Worm (Caenorhabditis elegans) whole organism, L2 larva: Measurements from ENCODE around the gene srp-8.
A peak's percentile ranks its signal among the peaks of the same experiment; 100 is the strongest.

Experiments
- C34F6.9 ChIP-seq: fragments of 150-350 bp; optimal IDR thresholded peaks from 2 replicates; lab custom pipeline; 2014; ENCODE audit warnings: missing biosample characterization, missing genetic modification characterization
- F13H6.1 ChIP-seq: sonication (generic microtip); optimal IDR thresholded peaks from 2 replicates; lab custom pipeline; 2016; ENCODE audit warnings: missing genetic modification characterization, missing compliant biosample characterization
- R02D3.7 ChIP-seq: fragments of 150-350 bp; optimal IDR thresholded peaks from 2 replicates; lab custom pipeline; 2014; ENCODE audit warnings: missing biosample characterization, missing genetic modification characterization
- Y55F3AM.14 ChIP-seq: fragments of 200-800 bp; sonication (Bioruptor generic); optimal IDR thresholded peaks from 2 replicates; lab custom pipeline; 2018; ENCODE audit warnings: mild to moderate bottlenecking, missing genetic modification characterization, missing compliant biosample characterization
- ZK546.5 ChIP-seq: sonication (generic microtip); optimal IDR thresholded peaks from 2 replicates; lab custom pipeline; 2017; ENCODE audit warnings: missing biosample characterization, missing genetic modification characterization
- alr-1 ChIP-seq: fragments of 150-350 bp; optimal IDR thresholded peaks from 2 replicates; lab custom pipeline; 2014; ENCODE audit warnings: missing biosample characterization, missing genetic modification characterization
- aly-2 ChIP-seq: fragments of 150-350 bp; optimal IDR thresholded peaks from 2 replicates; lab custom pipeline; 2014; ENCODE audit warnings: missing biosample characterization, missing genetic modification characterization
- ama-1 ChIP-seq: fragments of 150-350 bp; optimal IDR thresholded peaks from 2 replicates; lab custom pipeline; 2018; ENCODE audit warnings: inconsistent platforms
- blmp-1 ChIP-seq: sonication (generic microtip); optimal IDR thresholded peaks from 2 replicates; lab custom pipeline; 2017; ENCODE audit warnings: missing genetic modification characterization, mild to moderate bottlenecking, missing compliant biosample characterization, antibody characterized with exemption, moderate library complexity; ENCODE audit not compliant: insufficient read depth
- ceh-16 ChIP-seq: fragments of 150-350 bp; optimal IDR thresholded peaks from 2 replicates; lab custom pipeline; 2014; ENCODE audit warnings: missing biosample characterization, missing genetic modification characterization
- ceh-82 ChIP-seq: fragments of 150-350 bp; optimal IDR thresholded peaks from 2 replicates; lab custom pipeline; 2014; ENCODE audit warnings: missing biosample characterization, missing genetic modification characterization
- crh-2 ChIP-seq: sonication (generic microtip); optimal IDR thresholded peaks from 2 replicates; lab custom pipeline; 2017; ENCODE audit warnings: missing biosample characterization, missing genetic modification characterization
- dmd-4 ChIP-seq: sonication (generic microtip); optimal IDR thresholded peaks from 2 replicates; lab custom pipeline; 2017; ENCODE audit warnings: missing biosample characterization, missing genetic modification characterization
- egl-27 ChIP-seq: sonication (generic microtip); optimal IDR thresholded peaks from 3 replicates; lab custom pipeline; 2017; ENCODE audit warnings: missing biosample characterization, missing genetic modification reagents, missing genetic modification characterization
- elt-1 ChIP-seq: fragments of 150-350 bp; optimal IDR thresholded peaks from 2 replicates; lab custom pipeline; 2014; ENCODE audit warnings: missing biosample characterization, missing genetic modification characterization
- elt-3 ChIP-seq: sonication (generic microtip); optimal IDR thresholded peaks from 2 replicates; lab custom pipeline; 2017; ENCODE audit warnings: missing biosample characterization, missing genetic modification characterization
- fos-1 ChIP-seq: fragments of 150-350 bp; optimal IDR thresholded peaks from 2 replicates; lab custom pipeline; 2014; ENCODE audit warnings: missing biosample characterization, missing genetic modification characterization
- gmeb-1 ChIP-seq: fragments of 150-350 bp; optimal IDR thresholded peaks from 2 replicates; lab custom pipeline; 2014; ENCODE audit warnings: missing biosample characterization, missing genetic modification characterization
- lin-11 ChIP-seq: fragments of 150-350 bp; sonication (generic microtip); optimal IDR thresholded peaks from 2 replicates; lab custom pipeline; 2014; ENCODE audit warnings: missing biosample characterization, missing genetic modification characterization, inconsistent platforms, mixed read lengths
- lin-13 ChIP-seq: fragments of 150-350 bp; optimal IDR thresholded peaks from 2 replicates; lab custom pipeline; 2014; ENCODE audit warnings: missing biosample characterization, missing genetic modification reagents, missing genetic modification characterization
- lin-39 ChIP-seq: fragments of 150-350 bp; optimal IDR thresholded peaks from 2 replicates; lab custom pipeline; 2014; ENCODE audit warnings: missing biosample characterization, missing genetic modification reagents, missing genetic modification characterization
- lsy-2 ChIP-seq, 2 experiments: fragments of 150-350 bp in 1 of 2; sonication (generic microtip) in 1 of 2; optimal IDR thresholded peaks; 2 replicates each; lab custom pipeline; 2014 to 2017; ENCODE audit warnings: missing biosample characterization in 2 of 2, missing genetic modification characterization in 2 of 2
- mab-5 ChIP-seq: fragments of 150-350 bp; optimal IDR thresholded peaks from 2 replicates; lab custom pipeline; 2014; ENCODE audit warnings: missing biosample characterization, missing genetic modification characterization
- mbf-1 ChIP-seq: sonication (generic microtip); optimal IDR thresholded peaks from 2 replicates; lab custom pipeline; 2017; ENCODE audit warnings: missing biosample characterization, missing genetic modification characterization
- mdl-1 ChIP-seq, 2 experiments: fragments of 150-350 bp in 1 of 2; sonication (generic microtip) in 1 of 2; optimal IDR thresholded peaks; 2 replicates each; lab custom pipeline; 2017; ENCODE audit warnings: missing biosample characterization in 2 of 2, missing genetic modification characterization in 2 of 2
- nhr-10 ChIP-seq: sonication (generic microtip); optimal IDR thresholded peaks from 2 replicates; lab custom pipeline; 2017; ENCODE audit warnings: missing biosample characterization, missing genetic modification characterization
- nhr-11 ChIP-seq: fragments of 150-350 bp; optimal IDR thresholded peaks from 2 replicates; lab custom pipeline; 2014; ENCODE audit warnings: missing biosample characterization, missing genetic modification characterization
- nhr-12 ChIP-seq: fragments of 150-350 bp; optimal IDR thresholded peaks from 2 replicates; lab custom pipeline; 2014; ENCODE audit warnings: missing biosample characterization, missing genetic modification characterization
- nhr-129 ChIP-seq: fragments of 150-350 bp; optimal IDR thresholded peaks from 2 replicates; lab custom pipeline; 2014; ENCODE audit warnings: missing biosample characterization, missing genetic modification characterization
- nhr-21 ChIP-seq: fragments of 150-350 bp; optimal IDR thresholded peaks from 2 replicates; lab custom pipeline; 2014; ENCODE audit warnings: missing biosample characterization, missing genetic modification characterization
- nhr-23 ChIP-seq: fragments of 150-350 bp; optimal IDR thresholded peaks from 2 replicates; lab custom pipeline; 2014; ENCODE audit warnings: missing biosample characterization, missing genetic modification reagents, missing genetic modification characterization
- nhr-237 ChIP-seq: fragments of 150-350 bp; optimal IDR thresholded peaks from 2 replicates; lab custom pipeline; 2014; ENCODE audit warnings: missing biosample characterization, missing genetic modification characterization
- nhr-25 ChIP-seq: fragments of 150-350 bp; sonication (generic microtip); optimal IDR thresholded peaks from 3 replicates; lab custom pipeline; 2014; ENCODE audit warnings: missing biosample characterization, missing genetic modification characterization
- nhr-6 ChIP-seq: fragments of 150-350 bp; optimal IDR thresholded peaks from 2 replicates; lab custom pipeline; 2014; ENCODE audit warnings: missing biosample characterization, missing genetic modification characterization
- nhr-77 ChIP-seq: fragments of 150-350 bp; optimal IDR thresholded peaks from 2 replicates; lab custom pipeline; 2014; ENCODE audit warnings: missing biosample characterization, missing genetic modification characterization
- peb-1 ChIP-seq: fragments of 150-350 bp; optimal IDR thresholded peaks from 2 replicates; lab custom pipeline; 2014; ENCODE audit warnings: missing biosample characterization, missing genetic modification characterization
- sem-4 ChIP-seq: fragments of 150-350 bp; optimal IDR thresholded peaks from 2 replicates; lab custom pipeline; 2014; ENCODE audit warnings: missing biosample characterization, missing genetic modification reagents, missing genetic modification characterization
- skn-1 ChIP-seq: sonication (generic microtip); optimal IDR thresholded peaks from 2 replicates; lab custom pipeline; 2017; ENCODE audit warnings: missing biosample characterization, missing genetic modification characterization
- sma-3 ChIP-seq: sonication (generic microtip); optimal IDR thresholded peaks from 2 replicates; lab custom pipeline; 2016; ENCODE audit warnings: missing genetic modification reagents, missing genetic modification characterization, missing compliant biosample characterization
- sma-9 ChIP-seq, 2 experiments: fragments of 150-350 bp in 1 of 2; sonication (generic microtip) in 1 of 2; optimal IDR thresholded peaks; 2 replicates each; lab custom pipeline; 2014 to 2016; ENCODE audit warnings: missing genetic modification characterization in 2 of 2, mild to moderate bottlenecking in 1 of 2, missing biosample characterization in 1 of 2, missing compliant biosample characterization in 1 of 2, missing genetic modification reagents in 1 of 2, moderate library complexity in 1 of 2
- snpc-4 ChIP-seq: fragments of 150-350 bp; optimal IDR thresholded peaks from 2 replicates; lab custom pipeline; 2014; ENCODE audit warnings: missing biosample characterization, missing genetic modification characterization
- unc-39 ChIP-seq: fragments of 150-350 bp; optimal IDR thresholded peaks from 2 replicates; lab custom pipeline; 2014; ENCODE audit warnings: missing biosample characterization, missing genetic modification characterization
- unc-55 ChIP-seq: fragments of 150-350 bp; sonication (generic microtip); optimal IDR thresholded peaks from 3 replicates; lab custom pipeline; 2014; ENCODE audit warnings: missing biosample characterization, missing genetic modification reagents, missing genetic modification characterization
- unc-62 ChIP-seq: fragments of 150-350 bp; optimal IDR thresholded peaks from 2 replicates; lab custom pipeline; 2014; ENCODE audit warnings: missing biosample characterization, missing genetic modification reagents, missing genetic modification characterization
- zag-1 ChIP-seq: fragments of 150-350 bp; optimal IDR thresholded peaks from 2 replicates; lab custom pipeline; 2014; ENCODE audit warnings: missing biosample characterization, missing genetic modification characterization
- ztf-1 ChIP-seq: fragments of 200-800 bp; sonication (Bioruptor generic); conservative IDR thresholded peaks from 2 replicates; pipeline ENCODE4 v1.3.6; 2022; ENCODE audit warnings: missing genetic modification characterization, missing compliant biosample characterization
- ztf-11 ChIP-seq: sonication (generic microtip); optimal IDR thresholded peaks from 2 replicates; lab custom pipeline; 2017; ENCODE audit warnings: missing biosample characterization, missing genetic modification characterization
- ztf-4 ChIP-seq: fragments of 150-350 bp; optimal IDR thresholded peaks from 2 replicates; lab custom pipeline; 2014; ENCODE audit warnings: missing biosample characterization, missing genetic modification characterization

srp-8 gene

ce11 chrV:8224634-8225033 lies 41.1 kb downstream of the srp-8 start, which contains the start of gene pax-1:
pax-1 (plus strand) TSS chrV:8224934.
- TF ChIP-seq unc-62 (GFP tag; lab: Kevin White, UChicago) (no peak), ztf-1 (GFP tag; lab: Robert Waterston, UW) (no peak), snpc-4 (no peak), nhr-12 (tag; lab: Kevin White, UChicago) (no peak), mab-5 (tag; lab: Kevin White, UChicago) (no peak), C34F6.9 (tag; lab: Kevin White, UChicago) (no peak), alr-1 (tag; lab: Kevin White, UChicago) (no peak)
- TF ChIP-seq, all 48 proteins: peak for 0

- TF ChIP-seq ceh-16 (tag; lab: Kevin White, UChicago) = no peak
Observed at ce11 chrV:8226812-8227211, 43.3 kb downstream of the srp-8 start, which contains the start of gene K07C11.10. K07C11.10 (minus strand) TSS chrV:8226912.

ce11 chrV:8228712-8229119 lies 45.2 kb downstream of the srp-8 start:
- TF ChIP-seq sma-3 (peak; percentile 94), zag-1 (tag; lab: Kevin White, UChicago) (peak; percentile 23), lin-11 (tag; lab: Kevin White, UChicago) (peak; percentile 7), ceh-16 (tag; lab: Kevin White, UChicago) (peak; percentile 40), blmp-1 (no peak), mdl-1 (tag; optimal IDR thresholded peaks at IDR 0.05; lab: Kevin White, UChicago) (peak; percentile 49 to 65), nhr-10 (tag; lab: Kevin White, UChicago) (peak; percentile 29), sem-4 (tag; lab: Kevin White, UChicago) (peak; percentile 65), ZK546.5 (no peak), nhr-77 (tag; lab: Kevin White, UChicago) (peak; percentile 63), elt-1 (tag; lab: Kevin White, UChicago) (no peak), Y55F3AM.14 (GFP tag; lab: Kevin White, UChicago) (peak; percentile 6), nhr-6 (tag; lab: Kevin White, UChicago) (no peak), lin-39 (tag; lab: Kevin White, UChicago) (no peak), dmd-4 (tag; lab: Kevin White, UChicago) (no peak), ceh-82 (no peak), F13H6.1 (tag; lab: Kevin White, UChicago) (peak; percentile 88), nhr-23 (tag; lab: Kevin White, UChicago) (no peak), egl-27 (tag; lab: Kevin White, UChicago) (peak; percentile 80), nhr-11 (tag; lab: Kevin White, UChicago) (peak; percentile 34), aly-2 (tag; lab: Kevin White, UChicago) (no peak), nhr-129 (tag; lab: Kevin White, UChicago) (peak; percentile 63), elt-3 (no peak), unc-55 (no peak), gmeb-1 (tag; lab: Kevin White, UChicago) (peak; percentile 79), snpc-4 (peak; percentile 99), nhr-237 (tag; lab: Kevin White, UChicago) (no peak), nhr-25 (tag; lab: Kevin White, UChicago) (peak; percentile 71), R02D3.7 (tag; lab: Kevin White, UChicago) (no peak), nhr-21 (tag; lab: Kevin White, UChicago) (peak; percentile 88), lin-13 (GFP tag; lab: Kevin White, UChicago) (peak; percentile 77), skn-1 (tag; lab: Kevin White, UChicago) (no peak), ztf-4 (tag; lab: Kevin White, UChicago) (no peak), fos-1 (tag; lab: Kevin White, UChicago) (peak; percentile 80), ama-1 (lab: Kevin White, UChicago) (peak; percentile 96), mbf-1 (tag; lab: Kevin White, UChicago) (no peak), lsy-2 (tag; optimal IDR thresholded peaks at IDR 0.05; lab: Kevin White, UChicago) (peak; percentile 65 to 78), ztf-11 (tag; lab: Kevin White, UChicago) (no peak), sma-9 (GFP tag; optimal IDR thresholded peaks at IDR 0.05; lab: Kevin White, UChicago) (peak; percentile 91), sma-9 (tag; optimal IDR thresholded peaks at IDR 0.05; lab: Kevin White, UChicago) (no peak), alr-1 (tag; lab: Kevin White, UChicago) (no peak), crh-2 (peak; percentile 89), unc-39 (tag; lab: Kevin White, UChicago) (no peak), unc-62 (GFP tag; lab: Kevin White, UChicago) (peak; percentile 26), ztf-1 (GFP tag; lab: Robert Waterston, UW) (no peak), nhr-12 (tag; lab: Kevin White, UChicago) (no peak), peb-1 (tag; lab: Kevin White, UChicago) (no peak), C34F6.9 (tag; lab: Kevin White, UChicago) (peak; percentile 61), mab-5 (tag; lab: Kevin White, UChicago) (no peak)
